Fruit fly (Drosophila melanogaster) whole organism, prepupa: ENCODE data around the gene SrpRalpha.

Source experiments
- CG11902 ChIP-seq: fragments of 200-800 bp; sonication (Bioruptor generic); optimal IDR thresholded peaks from 3 replicates; lab custom pipeline; 2016; ENCODE audit warnings: missing biosample characterization, missing genetic modification characterization
- CG34406 ChIP-seq: fragments of 200-800 bp; sonication (Bioruptor generic); optimal IDR thresholded peaks from 3 replicates; lab custom pipeline; 2016; ENCODE audit warnings: missing biosample characterization, missing genetic modification characterization
- CG3919 ChIP-seq: fragments of 200-800 bp; sonication (Bioruptor generic); optimal IDR thresholded peaks from 3 replicates; lab custom pipeline; 2016; ENCODE audit warnings: missing biosample characterization, missing genetic modification characterization
- CG8319 ChIP-seq: fragments of 200-800 bp; sonication (Bioruptor generic); optimal IDR thresholded peaks from 3 replicates; lab custom pipeline; 2016; ENCODE audit warnings: missing biosample characterization, missing genetic modification characterization
- Gug ChIP-seq: fragments of 200-800 bp; sonication (Bioruptor generic); IDR thresholded peaks from 2 replicates; pipeline ENCODE4 v1.3.6; 2022; ENCODE audit warnings: missing biosample characterization, missing genetic modification characterization
- Lpt ChIP-seq: fragments of 200-800 bp; sonication (Bioruptor generic); optimal IDR thresholded peaks from 3 replicates; lab custom pipeline; 2016; ENCODE audit warnings: missing biosample characterization, missing genetic modification characterization
- topi ChIP-seq: fragments of 200-800 bp; sonication (Bioruptor generic); optimal IDR thresholded peaks from 3 replicates; lab custom pipeline; 2016; ENCODE audit warnings: missing biosample characterization, missing genetic modification characterization

DNA sequence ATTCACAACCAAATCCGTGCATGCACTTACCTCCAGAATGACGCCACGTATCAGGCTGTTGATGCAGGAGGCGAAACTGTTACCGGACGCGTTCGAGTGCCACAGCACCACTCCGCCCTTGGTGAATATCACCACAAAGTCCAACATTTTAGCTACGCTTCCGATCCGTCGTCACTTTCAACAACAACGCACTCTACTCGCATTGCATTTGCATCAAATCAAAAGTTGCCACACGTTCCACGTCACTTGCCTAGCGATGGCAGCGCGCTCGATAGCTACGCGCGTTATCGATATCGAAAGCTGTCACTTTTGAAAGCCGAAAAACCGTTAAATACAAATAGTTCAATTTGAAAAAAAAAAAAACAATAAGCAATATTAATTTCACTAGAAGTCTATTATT, at the start of gene SrpRalpha:
- no peak for TF ChIP-seq Lpt
- no peak for TF ChIP-seq CG3919 (GFP tag; lab: Kevin White, UChicago)
- no peak for TF ChIP-seq CG34406 (GFP tag; lab: Kevin White, UChicago)
- no peak for TF ChIP-seq CG8319
- no peak for TF ChIP-seq CG11902 (GFP tag; lab: Kevin White, UChicago)
- TF ChIP-seq Gug (GFP tag; lab: Robert Waterston, UW) = no peak
- no peak for TF ChIP-seq topi (GFP tag; lab: Kevin White, UChicago)
